Fruit fly (Drosophila melanogaster) whole organism, embryonic: ENCODE results near the gene fw.
A peak's percentile ranks its signal among the peaks of the same experiment; 100 is the strongest.

Experiments used
- ATbp ChIP-seq: fragments of 200-800 bp; sonication (Bioruptor generic); optimal IDR thresholded peaks from 2 replicates; lab custom pipeline; 2017; ENCODE audit warnings: missing biosample characterization, mild to moderate bottlenecking, missing genetic modification characterization, missing genetic modification reagents
- Atf3 ChIP-seq: fragments of 200-800 bp; sonication (Bioruptor generic); optimal IDR thresholded peaks from 3 replicates; lab custom pipeline; 2016; ENCODE audit warnings: missing biosample characterization, missing genetic modification characterization
- Atf6 ChIP-seq: fragments of 200-800 bp; sonication (Bioruptor generic); IDR thresholded peaks from 2 replicates; pipeline ENCODE4 v1.3.6; 2022; ENCODE audit warnings: missing biosample characterization, missing genetic modification characterization
- CG10979 ChIP-seq: fragments of 200-800 bp; sonication (Bioruptor generic); optimal IDR thresholded peaks from 2 replicates; lab custom pipeline; 2018; ENCODE audit warnings: missing biosample characterization, mild to moderate bottlenecking, missing genetic modification characterization, moderate library complexity
- CG11247 ChIP-seq: fragments of 200-800 bp; sonication (Bioruptor generic); IDR thresholded peaks from 2 replicates; pipeline ENCODE4 v1.3.6; 2022; ENCODE audit warnings: missing biosample characterization, missing genetic modification characterization
- CG12219 ChIP-seq: fragments of 200-800 bp; sonication (Bioruptor generic); optimal IDR thresholded peaks from 3 replicates; lab custom pipeline; 2018; ENCODE audit warnings: missing biosample characterization, mild to moderate bottlenecking, missing genetic modification characterization
- CG13123 ChIP-seq: fragments of 200-800 bp; sonication (Bioruptor generic); optimal IDR thresholded peaks from 2 replicates; lab custom pipeline; 2016; ENCODE audit warnings: missing biosample characterization, missing genetic modification characterization
- CG13775 ChIP-seq: fragments of 200-800 bp; sonication (Bioruptor generic); optimal IDR thresholded peaks from 3 replicates; lab custom pipeline; 2017; ENCODE audit warnings: missing biosample characterization, mild to moderate bottlenecking, missing genetic modification characterization
- CG1529 ChIP-seq: fragments of 200-800 bp; sonication (Bioruptor generic); optimal IDR thresholded peaks from 3 replicates; lab custom pipeline; 2018; ENCODE audit warnings: missing biosample characterization, missing genetic modification characterization
- CG15696 ChIP-seq: fragments of 200-800 bp; sonication (Bioruptor generic); optimal IDR thresholded peaks from 2 replicates; lab custom pipeline; 2019; ENCODE audit warnings: missing biosample characterization, mild to moderate bottlenecking, missing genetic modification characterization, moderate library complexity
- CG17186 ChIP-seq: fragments of 200-800 bp; sonication (Bioruptor generic); optimal IDR thresholded peaks from 3 replicates; lab custom pipeline; 2017; ENCODE audit warnings: missing biosample characterization, missing genetic modification reagents, missing genetic modification characterization
- CG17359 ChIP-seq: fragments of 200-800 bp; sonication (Bioruptor generic); optimal IDR thresholded peaks from 3 replicates; lab custom pipeline; 2018; ENCODE audit warnings: missing biosample characterization, mild to moderate bottlenecking, missing genetic modification characterization, moderate library complexity
- CG18011 ChIP-seq: fragments of 200-800 bp; sonication (Bioruptor generic); optimal IDR thresholded peaks from 2 replicates; lab custom pipeline; 2017; ENCODE audit warnings: missing biosample characterization, missing genetic modification characterization, mild to moderate bottlenecking, moderate library complexity, missing genotype
- CG18764 ChIP-seq: fragments of 200-800 bp; sonication (Bioruptor generic); optimal IDR thresholded peaks from 3 replicates; lab custom pipeline; 2016; ENCODE audit warnings: missing biosample characterization, missing genetic modification characterization
- CG2875 ChIP-seq: fragments of 200-800 bp; sonication (Bioruptor generic); optimal IDR thresholded peaks from 2 replicates; lab custom pipeline; 2017; ENCODE audit warnings: missing biosample characterization, mild to moderate bottlenecking, missing genetic modification characterization, missing genetic modification reagents
- CG31224 ChIP-seq: fragments of 200-800 bp; sonication (Bioruptor generic); IDR thresholded peaks from 2 replicates; pipeline ENCODE4 v1.3.6; 2022; ENCODE audit warnings: missing biosample characterization, missing genetic modification characterization
- CG32532 ChIP-seq: fragments of 200-800 bp; sonication (Bioruptor generic); IDR thresholded peaks from 2 replicates; pipeline ENCODE4 v1.3.6; 2022; ENCODE audit warnings: missing biosample characterization, missing genetic modification characterization
- CG3726 ChIP-seq: fragments of 200-800 bp; sonication (Bioruptor generic); IDR thresholded peaks from 3 replicates; pipeline ENCODE4, ENCODE4 v1.3.6; 2022; ENCODE audit warnings: missing biosample characterization, missing genetic modification characterization
- CG4328 ChIP-seq: fragments of 200-800 bp; sonication (Bioruptor generic); optimal IDR thresholded peaks from 3 replicates; lab custom pipeline; 2017; ENCODE audit warnings: missing biosample characterization, missing genetic modification reagents, missing genetic modification characterization
- CG4617 ChIP-seq: fragments of 200-800 bp; sonication (Bioruptor generic); optimal IDR thresholded peaks from 3 replicates; lab custom pipeline; 2016; ENCODE audit warnings: missing biosample characterization, missing genetic modification characterization, borderline replicate concordance
- CG4707 ChIP-seq: fragments of 200-800 bp; sonication (Bioruptor generic); optimal IDR thresholded peaks from 2 replicates; lab custom pipeline; 2018; ENCODE audit warnings: missing biosample characterization, mild to moderate bottlenecking, missing genetic modification characterization, moderate library complexity
- CG4820 ChIP-seq: fragments of 200-800 bp; sonication (Bioruptor generic); optimal IDR thresholded peaks from 3 replicates; lab custom pipeline; 2016; ENCODE audit warnings: missing biosample characterization, missing genetic modification characterization
- CG5180 ChIP-seq: fragments of 200-800 bp; sonication (Bioruptor generic); optimal IDR thresholded peaks from 3 replicates; lab custom pipeline; 2017; ENCODE audit warnings: missing biosample characterization, missing genetic modification characterization, mild to moderate bottlenecking, moderate library complexity, missing genetic modification reagents
- CG7271 ChIP-seq: fragments of 200-800 bp; sonication (Bioruptor generic); optimal IDR thresholded peaks from 2 replicates; lab custom pipeline; 2018; ENCODE audit warnings: missing biosample characterization, mild to moderate bottlenecking, missing genetic modification characterization, moderate library complexity
- Chrac-16 ChIP-seq: fragments of 200-800 bp; sonication (Bioruptor generic); optimal IDR thresholded peaks from 3 replicates; lab custom pipeline; 2016; ENCODE audit warnings: missing biosample characterization, missing genetic modification characterization
- D19A ChIP-seq: fragments of 200-800 bp; optimal IDR thresholded peaks from 3 replicates; lab custom pipeline; 2019; ENCODE audit warnings: missing biosample characterization, mild to moderate bottlenecking, missing genetic modification characterization, moderate library complexity
- Dfd ChIP-seq, 2 experiments: fragments of >200 bp; optimal IDR thresholded peaks; 2 replicates each; lab custom pipeline; 2017; ENCODE audit warnings: missing biosample characterization in 2 of 2, missing genetic modification characterization in 2 of 2
- H15 ChIP-seq: fragments of 200-800 bp; sonication (Bioruptor generic); IDR thresholded peaks from 3 replicates; pipeline ENCODE4 v1.3.6; 2022; ENCODE audit warnings: missing biosample characterization, missing genetic modification characterization
- Mes4 ChIP-seq: fragments of 200-800 bp; sonication (Bioruptor generic); optimal IDR thresholded peaks from 2 replicates; lab custom pipeline; 2016; ENCODE audit warnings: missing biosample characterization, missing genetic modification characterization
- Ravus ChIP-seq: fragments of 200-800 bp; sonication (Bioruptor generic); IDR thresholded peaks from 2 replicates; pipeline ENCODE4 v1.3.6; 2022; ENCODE audit warnings: missing biosample characterization, missing genetic modification characterization
- Six4 ChIP-seq: fragments of 200-800 bp; sonication (Bioruptor generic); optimal IDR thresholded peaks from 2 replicates; lab custom pipeline; 2016; ENCODE audit warnings: missing biosample characterization, missing genetic modification characterization
- Sry-β ChIP-seq: fragments of 200-800 bp; sonication (Bioruptor generic); optimal IDR thresholded peaks from 2 replicates; lab custom pipeline; 2018; ENCODE audit warnings: missing biosample characterization, mild to moderate bottlenecking, missing genetic modification characterization, moderate library complexity
- TFAM ChIP-seq: fragments of 200-800 bp; sonication (Bioruptor generic); optimal IDR thresholded peaks from 2 replicates; lab custom pipeline; 2017; ENCODE audit warnings: missing biosample characterization, missing genetic modification characterization, inconsistent platforms
- Trl ChIP-seq, 3 experiments: fragments of >200 bp in 2 of 3; fragments of 200-800 bp in 1 of 3; sonication (Bioruptor generic) in 1 of 3; optimal IDR thresholded peaks; 2 replicates in 1 of 3; 3 replicates in 2 of 3; lab custom pipeline; 2016 to 2017; ENCODE audit warnings: missing biosample characterization in 1 of 3, missing genetic modification characterization in 1 of 3
- Xrp1 ChIP-seq: fragments of 200-800 bp; sonication (Bioruptor generic); IDR thresholded peaks from 2 replicates; pipeline ENCODE4 v1.3.6; 2022; ENCODE audit warnings: missing biosample characterization, missing genetic modification characterization
- aop ChIP-seq: fragments of 200-800 bp; sonication (Bioruptor generic); IDR thresholded peaks from 2 replicates; pipeline ENCODE4 v1.3.6; 2022; ENCODE audit warnings: missing biosample characterization, missing genetic modification characterization
- dpn ChIP-seq, 2 experiments: fragments of 200-800 bp; sonication (Bioruptor generic); optimal IDR thresholded peaks; 3 replicates each; lab custom pipeline; 2016; ENCODE audit warnings: missing biosample characterization in 2 of 2, missing genetic modification characterization in 2 of 2
- fd102C ChIP-seq: fragments of 200-800 bp; sonication (Bioruptor generic); optimal IDR thresholded peaks from 2 replicates; lab custom pipeline; 2018; ENCODE audit warnings: missing biosample characterization, mild to moderate bottlenecking, missing genetic modification characterization, moderate library complexity
- fd3F ChIP-seq: fragments of 200-800 bp; sonication (Bioruptor generic); optimal IDR thresholded peaks from 2 replicates; lab custom pipeline; 2018; ENCODE audit warnings: missing biosample characterization, mild to moderate bottlenecking, missing genetic modification characterization, moderate library complexity
- fu2 ChIP-seq: fragments of 200-800 bp; sonication (Bioruptor generic); optimal IDR thresholded peaks from 2 replicates; lab custom pipeline; 2016; ENCODE audit warnings: missing biosample characterization, missing genetic modification characterization
- gro ChIP-seq: fragments of 200-800 bp; sonication (Bioruptor generic); optimal IDR thresholded peaks from 2 replicates; lab custom pipeline; 2016; ENCODE audit warnings: missing biosample characterization, missing genetic modification characterization
- inv ChIP-seq: fragments of 200-800 bp; sonication (Bioruptor generic); IDR thresholded peaks from 2 replicates; pipeline ENCODE4 v1.3.6; 2022; ENCODE audit warnings: missing biosample characterization, missing genetic modification characterization; ENCODE audit not compliant: partially characterized antibody
- sens-2 ChIP-seq: fragments of 200-800 bp; sonication (Bioruptor generic); IDR thresholded peaks from 2 replicates; pipeline ENCODE4 v1.3.6; 2022; ENCODE audit warnings: missing biosample characterization, missing genetic modification characterization
- toy ChIP-seq: fragments of 200-800 bp; sonication (Bioruptor generic); IDR thresholded peaks from 2 replicates; pipeline ENCODE4 v1.3.6; 2022; ENCODE audit warnings: missing biosample characterization, missing genetic modification characterization
- trem ChIP-seq: fragments of 200-800 bp; optimal IDR thresholded peaks from 3 replicates; lab custom pipeline; 2019; ENCODE audit warnings: missing biosample characterization, mild to moderate bottlenecking, missing genetic modification characterization, moderate library complexity
- ttk ChIP-seq: fragments of 200-800 bp; sonication (Bioruptor generic); IDR thresholded peaks from 2 replicates; pipeline ENCODE4 v2.1.2; 2022; ENCODE audit warnings: missing biosample characterization, missing genetic modification characterization
- vvl ChIP-seq: fragments of 200-800 bp; sonication (Bioruptor generic); IDR thresholded peaks from 2 replicates; pipeline ENCODE4 v1.3.6; 2022; ENCODE audit warnings: missing biosample characterization, missing genetic modification characterization
- zen ChIP-seq: fragments of 200-800 bp; sonication (Bioruptor generic); optimal IDR thresholded peaks from 3 replicates; lab custom pipeline; 2018; ENCODE audit warnings: missing biosample characterization, mild to moderate bottlenecking, missing genetic modification characterization, moderate library complexity
- zf30C ChIP-seq: fragments of 200-800 bp; sonication (Bioruptor generic); optimal IDR thresholded peaks from 3 replicates; lab custom pipeline; 2018; ENCODE audit warnings: missing biosample characterization, mild to moderate bottlenecking, missing genetic modification characterization
- zfh1 ChIP-seq: fragments of 200-800 bp; sonication (Bioruptor generic); IDR thresholded peaks from 3 replicates; pipeline ENCODE4 v1.3.6; 2022; ENCODE audit warnings: missing biosample characterization, missing genetic modification characterization

Gene fw

dm6 chrX:12028825-12029514 lies 25.3 kb upstream of the fw start, which contains the start of gene Usp7:
Usp7 (minus strand) TSS chrX:12029032.
- TF ChIP-seq CG2875, result no peak
- TF ChIP-seq fu2 (GFP tag; lab: Kevin White, UChicago), result no peak
- peak; percentile 41 for TF ChIP-seq Chrac-16
- no peak for TF ChIP-seq zfh1 (GFP tag; lab: Robert Waterston, UW)
- TF ChIP-seq Mes4 (GFP tag; lab: Kevin White, UChicago), result no peak
- TF ChIP-seq zen (tag; lab: Kevin White, UChicago), result peak; percentile 50
- TF ChIP-seq CG1529 (GFP tag; lab: Kevin White, UChicago), result no peak
- peak; percentile 7 for TF ChIP-seq D19A (tag; lab: Kevin White, UChicago)
- TF ChIP-seq CG15696 (tag; lab: Kevin White, UChicago), result no peak
- no peak for TF ChIP-seq ttk (GFP tag; lab: Robert Waterston, UW)
- TF ChIP-seq dpn (GFP tag; optimal IDR thresholded peaks at IDR 0.05; lab: Kevin White, UChicago), result peak in 1 of 2 experiments; percentile 35
- peak; percentile 26 for TF ChIP-seq CG4617 (GFP tag; lab: Kevin White, UChicago)
- no peak for TF ChIP-seq CG12219
- no peak for TF ChIP-seq Ravus (GFP tag; lab: Robert Waterston, UW)
- no peak for TF ChIP-seq vvl (GFP tag; lab: Robert Waterston, UW)
- TF ChIP-seq inv (GFP tag; lab: Robert Waterston, UW), result peak; percentile 95
- no peak for TF ChIP-seq sens-2 (GFP tag; lab: Robert Waterston, UW)
- no peak for TF ChIP-seq CG17359
- TF ChIP-seq CG17186 (GFP tag; lab: Kevin White, UChicago), result peak; percentile 42
- TF ChIP-seq CG32532 (GFP tag; lab: Robert Waterston, UW), result peak; percentile 55; the same call in 1 of the 2 replicates
- no peak for TF ChIP-seq CG13775 (GFP tag; lab: Kevin White, UChicago)
- no peak for TF ChIP-seq ATbp (GFP tag; lab: Kevin White, UChicago)
- TF ChIP-seq CG4820 (GFP tag; lab: Kevin White, UChicago), result no peak
- TF ChIP-seq CG4707 (GFP tag; lab: Kevin White, UChicago), result no peak
- TF ChIP-seq CG18011 (GFP tag; lab: Kevin White, UChicago), result no peak
- TF ChIP-seq CG13123 (GFP tag; lab: Kevin White, UChicago), result no peak
- no peak for TF ChIP-seq Xrp1
- peak; percentile 42 for TF ChIP-seq trem (tag; lab: Kevin White, UChicago)
- TF ChIP-seq fd3F, result no peak
- TF ChIP-seq CG4328, result no peak
- TF ChIP-seq CG7271 (tag; lab: Kevin White, UChicago), result no peak
- no peak for TF ChIP-seq CG3726 (GFP tag; lab: Robert Waterston, UW)
- TF ChIP-seq Atf6, result no peak
- no peak for TF ChIP-seq CG10979
- TF ChIP-seq CG5180 (GFP tag; lab: Kevin White, UChicago), result no peak
- no peak for TF ChIP-seq Atf3 (GFP tag; lab: Kevin White, UChicago)
- TF ChIP-seq TFAM (GFP tag; lab: Kevin White, UChicago), result no peak
- TF ChIP-seq zf30C, result no peak
- no peak for TF ChIP-seq fd102C
- TF ChIP-seq Six4 (GFP tag; lab: Kevin White, UChicago), result no peak
- TF ChIP-seq Dfd (GFP tag; optimal IDR thresholded peaks at IDR 0.05; lab: Kevin White, UChicago), result no peak
- no peak for TF ChIP-seq toy (GFP tag; lab: Robert Waterston, UW)
- no peak for TF ChIP-seq gro (GFP tag; lab: Kevin White, UChicago)
- no peak for TF ChIP-seq Trl (optimal IDR thresholded peaks at IDR 0.05; lab: Kevin White, UChicago)
- TF ChIP-seq Trl (GFP tag; optimal IDR thresholded peaks at IDR 0.05; lab: Kevin White, UChicago), result no peak
- no peak for TF ChIP-seq CG18764 (GFP tag; lab: Kevin White, UChicago)
- TF ChIP-seq aop, result no peak
- TF ChIP-seq CG31224 (GFP tag; lab: Robert Waterston, UW), result no peak
- TF ChIP-seq H15 (GFP tag; lab: Robert Waterston, UW), result no peak
- TF ChIP-seq CG11247, result no peak
- peak; percentile 84 for TF ChIP-seq Sry-β
